Worm (Caenorhabditis elegans): ENCODE data around the gene C06H5.8.

DNA sequence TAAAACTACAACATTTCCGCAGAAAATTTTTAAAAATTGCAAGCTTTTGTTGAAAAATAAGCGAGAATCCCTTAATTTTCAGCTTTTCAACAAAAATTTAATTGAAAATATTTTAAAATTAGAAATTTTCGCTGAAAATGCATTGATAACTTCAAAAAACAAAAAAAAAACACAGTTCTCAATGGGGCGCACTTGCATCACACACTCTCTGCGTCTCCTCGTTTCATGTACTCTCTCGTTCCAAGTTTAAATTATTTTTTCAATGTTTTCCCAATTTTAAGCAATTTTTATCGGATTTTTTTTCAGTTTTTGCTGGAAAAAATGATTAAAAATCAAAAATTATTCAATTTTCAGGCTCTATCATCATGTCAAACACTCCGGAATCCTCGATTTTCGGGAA is 47.8 kb upstream of the C06H5.8 start, which contains the start of gene phf-14:
- TF ChIP-seq tab-1 (GFP tag; IDR thresholded peaks at IDR 0.05) (no peak), ref-1 (GFP tag; conservative IDR thresholded peaks at IDR 0.05) (no peak), flt-1 (GFP tag; IDR thresholded peaks at IDR 0.05) (no peak), T22C8.4 (GFP tag; IDR thresholded peaks at IDR 0.05) (no peak), ztf-29 (GFP tag; IDR thresholded peaks at IDR 0.05) (no peak), med-1 (GFP tag; optimal IDR thresholded peaks at IDR 0.05; ENCODE audit: insufficient read depth) (no peak), klf-2 (GFP tag; conservative IDR thresholded peaks at IDR 0.05) (no peak)

All from whole organism, midembryonic.